Fruit fly (Drosophila melanogaster) whole organism, embryonic: ENCODE measurements around the gene CG32052.
A peak's percentile ranks its signal among the peaks of the same experiment; 100 is the strongest.

Experiments used
- Aef1 ChIP-seq: fragments of 200-800 bp; sonication (Bioruptor generic); IDR thresholded peaks from 3 replicates; pipeline ENCODE4 v1.3.6; 2022; ENCODE audit warnings: missing biosample characterization, missing genetic modification characterization
- Antp ChIP-seq: fragments of 200-800 bp; sonication (Bioruptor generic); optimal IDR thresholded peaks from 3 replicates; lab custom pipeline; 2016; ENCODE audit warnings: missing biosample characterization, missing genetic modification characterization
- CG10959 ChIP-seq: fragments of 200-800 bp; sonication (Bioruptor generic); IDR thresholded peaks from 2 replicates; pipeline ENCODE4 v1.3.6; 2022; ENCODE audit warnings: missing biosample characterization, missing genetic modification characterization
- CG12104 ChIP-seq: fragments of 200-800 bp; sonication (Bioruptor generic); optimal IDR thresholded peaks from 3 replicates; lab custom pipeline; 2016; ENCODE audit warnings: missing biosample characterization, missing genetic modification characterization
- CG12219 ChIP-seq: fragments of 200-800 bp; sonication (Bioruptor generic); optimal IDR thresholded peaks from 3 replicates; lab custom pipeline; 2018; ENCODE audit warnings: missing biosample characterization, mild to moderate bottlenecking, missing genetic modification characterization
- CG12299 ChIP-seq: fragments of 200-800 bp; sonication (Bioruptor generic); optimal IDR thresholded peaks from 2 replicates; lab custom pipeline; 2018; ENCODE audit warnings: missing biosample characterization, mild to moderate bottlenecking, missing genetic modification characterization
- CG15269 ChIP-seq: fragments of 200-800 bp; sonication (Bioruptor generic); optimal IDR thresholded peaks from 2 replicates; lab custom pipeline; 2018; ENCODE audit warnings: missing biosample characterization, mild to moderate bottlenecking, missing genetic modification characterization, moderate library complexity
- CG2712 ChIP-seq: fragments of 200-800 bp; optimal IDR thresholded peaks from 3 replicates; lab custom pipeline; 2019; ENCODE audit warnings: missing biosample characterization, mild to moderate bottlenecking, missing genetic modification characterization, moderate library complexity
- CG31441 ChIP-seq: fragments of 200-800 bp; sonication (Bioruptor generic); IDR thresholded peaks from 2 replicates; pipeline ENCODE4 v1.3.6; 2022; ENCODE audit warnings: missing biosample characterization, missing genetic modification characterization
- CG34224 ChIP-seq: fragments of 200-800 bp; sonication (Bioruptor generic); IDR thresholded peaks from 3 replicates; pipeline ENCODE4 v1.3.6; 2022; ENCODE audit warnings: missing biosample characterization, missing genetic modification characterization; ENCODE audit not compliant: partially characterized antibody
- CG3726 ChIP-seq: fragments of 200-800 bp; sonication (Bioruptor generic); IDR thresholded peaks from 3 replicates; pipeline ENCODE4, ENCODE4 v1.3.6; 2022; ENCODE audit warnings: missing biosample characterization, missing genetic modification characterization
- CG4617 ChIP-seq: fragments of 200-800 bp; sonication (Bioruptor generic); optimal IDR thresholded peaks from 3 replicates; lab custom pipeline; 2016; ENCODE audit warnings: missing biosample characterization, missing genetic modification characterization, borderline replicate concordance
- D ChIP-seq, 2 experiments: fragments of 200-800 bp in 1 of 2; fragments of >200 bp in 1 of 2; sonication (Bioruptor generic) in 1 of 2; optimal IDR thresholded peaks; 2 replicates in 1 of 2; 3 replicates in 1 of 2; lab custom pipeline; 2017; ENCODE audit warnings: mild to moderate bottlenecking in 1 of 2, missing biosample characterization in 1 of 2, missing genetic modification characterization in 1 of 2, missing genetic modification reagents in 1 of 2
- D19B ChIP-seq: fragments of 200-800 bp; sonication (Bioruptor generic); optimal IDR thresholded peaks from 2 replicates; lab custom pipeline; 2017; ENCODE audit warnings: missing biosample characterization, mild to moderate bottlenecking, missing genetic modification characterization
- Dref ChIP-seq: fragments of 200-800 bp; sonication (Bioruptor generic); IDR thresholded peaks from 2 replicates; pipeline ENCODE4 v1.3.6; 2022; ENCODE audit warnings: missing biosample characterization, missing genetic modification characterization
- Gsc ChIP-seq: fragments of 200-800 bp; sonication (Bioruptor generic); IDR thresholded peaks from 2 replicates; pipeline ENCODE4 v1.3.6; 2022; ENCODE audit warnings: missing biosample characterization, missing genetic modification characterization
- H15 ChIP-seq: fragments of 200-800 bp; sonication (Bioruptor generic); IDR thresholded peaks from 3 replicates; pipeline ENCODE4 v1.3.6; 2022; ENCODE audit warnings: missing biosample characterization, missing genetic modification characterization
- Hr3 ChIP-seq: fragments of 200-800 bp; sonication (Bioruptor generic); optimal IDR thresholded peaks from 3 replicates; lab custom pipeline; 2016; ENCODE audit warnings: missing biosample characterization, missing genetic modification characterization
- Lim3 ChIP-seq: fragments of 200-800 bp; sonication (Bioruptor generic); IDR thresholded peaks from 2 replicates; pipeline ENCODE4 v1.3.6; 2022; ENCODE audit warnings: missing biosample characterization, missing genetic modification characterization
- Max ChIP-seq: fragments of 200-800 bp; sonication (Bioruptor generic); optimal IDR thresholded peaks from 2 replicates; lab custom pipeline; 2016; ENCODE audit warnings: missing biosample characterization, mild to moderate bottlenecking, missing genetic modification characterization
- Mrtf ChIP-seq: fragments of 200-800 bp; sonication (Bioruptor generic); IDR thresholded peaks from 3 replicates; pipeline ENCODE4 v1.3.6; 2022; ENCODE audit warnings: missing biosample characterization, missing genetic modification characterization
- Neu2 ChIP-seq: fragments of 200-800 bp; sonication (Bioruptor generic); optimal IDR thresholded peaks from 3 replicates; lab custom pipeline; 2016; ENCODE audit warnings: missing biosample characterization, missing genetic modification characterization, borderline replicate concordance
- Six4 ChIP-seq: fragments of 200-800 bp; sonication (Bioruptor generic); optimal IDR thresholded peaks from 2 replicates; lab custom pipeline; 2016; ENCODE audit warnings: missing biosample characterization, missing genetic modification characterization
- Sry-δ ChIP-seq: fragments of 200-800 bp; sonication (Bioruptor generic); optimal IDR thresholded peaks from 2 replicates; lab custom pipeline; 2016; ENCODE audit warnings: missing biosample characterization, missing genetic modification characterization
- Ssrp ChIP-seq: fragments of 200-800 bp; sonication (Bioruptor generic); optimal IDR thresholded peaks from 2 replicates; lab custom pipeline; 2018; ENCODE audit warnings: missing biosample characterization, mild to moderate bottlenecking, missing genetic modification characterization, moderate library complexity
- Taf1 ChIP-seq: fragments of 200-800 bp; sonication (Bioruptor generic); IDR thresholded peaks from 2 replicates; pipeline ENCODE4 v1.3.6; 2022; ENCODE audit warnings: missing biosample characterization, missing genetic modification characterization
- Tbp ChIP-seq: fragments of >200 bp; optimal IDR thresholded peaks from 2 replicates; lab custom pipeline; 2018; ENCODE audit warnings: missing biosample characterization, missing genetic modification characterization
- Trl ChIP-seq, 3 experiments: fragments of >200 bp in 2 of 3; fragments of 200-800 bp in 1 of 3; sonication (Bioruptor generic) in 1 of 3; optimal IDR thresholded peaks; 2 replicates in 1 of 3; 3 replicates in 2 of 3; lab custom pipeline; 2016 to 2017; ENCODE audit warnings: missing biosample characterization in 1 of 3, missing genetic modification characterization in 1 of 3
- Xrp1 ChIP-seq: fragments of 200-800 bp; sonication (Bioruptor generic); IDR thresholded peaks from 2 replicates; pipeline ENCODE4 v1.3.6; 2022; ENCODE audit warnings: missing biosample characterization, missing genetic modification characterization
- ara ChIP-seq: fragments of 200-800 bp; sonication (Bioruptor generic); IDR thresholded peaks from 2 replicates; pipeline ENCODE4 v1.3.6; 2022; ENCODE audit warnings: missing biosample characterization, missing genetic modification characterization
- ash1 ChIP-seq: fragments of 200-800 bp; sonication (Bioruptor generic); optimal IDR thresholded peaks from 2 replicates; lab custom pipeline; 2018; ENCODE audit warnings: missing biosample characterization, mild to moderate bottlenecking, missing genetic modification characterization
- chinmo ChIP-seq: fragments of 200-800 bp; sonication (Bioruptor generic); IDR thresholded peaks from 4 replicates; pipeline ENCODE4 v1.3.6; 2022; ENCODE audit warnings: missing biosample characterization, missing genetic modification characterization; ENCODE audit not compliant: partially characterized antibody
- chn ChIP-seq: fragments of 200-800 bp; sonication (Bioruptor generic); optimal IDR thresholded peaks from 2 replicates; lab custom pipeline; 2016; ENCODE audit warnings: missing biosample characterization, missing genetic modification characterization
- ems ChIP-seq: fragments of 200-800 bp; sonication (Bioruptor generic); optimal IDR thresholded peaks from 3 replicates; lab custom pipeline; 2016; ENCODE audit warnings: missing biosample characterization, missing genetic modification characterization
- ftz-f1 ChIP-seq: fragments of 200-800 bp; sonication (Bioruptor generic); optimal IDR thresholded peaks from 2 replicates; lab custom pipeline; 2016; ENCODE audit warnings: missing biosample characterization, missing genetic modification characterization
- gcm ChIP-seq: fragments of 200-800 bp; sonication (Bioruptor generic); optimal IDR thresholded peaks from 2 replicates; lab custom pipeline; 2019; ENCODE audit warnings: missing biosample characterization, mild to moderate bottlenecking, missing genetic modification characterization, moderate library complexity
- nerfin-2 ChIP-seq: fragments of 200-800 bp; sonication (Bioruptor generic); IDR thresholded peaks from 2 replicates; pipeline ENCODE4 v1.3.6; 2022; ENCODE audit warnings: missing biosample characterization, missing genetic modification characterization; ENCODE audit not compliant: partially characterized antibody
- org-1 ChIP-seq: fragments of 200-800 bp; sonication (Bioruptor generic); optimal IDR thresholded peaks from 2 replicates; lab custom pipeline; 2017; ENCODE audit warnings: missing biosample characterization, missing genetic modification characterization
- phol ChIP-seq: fragments of 200-800 bp; sonication (Bioruptor generic); optimal IDR thresholded peaks from 3 replicates; lab custom pipeline; 2018; ENCODE audit warnings: missing biosample characterization, mild to moderate bottlenecking, missing genetic modification characterization, moderate library complexity
- rib ChIP-seq: fragments of 200-800 bp; sonication (Bioruptor generic); IDR thresholded peaks from 2 replicates; pipeline ENCODE4 v1.3.6; 2022; ENCODE audit warnings: missing biosample characterization, missing genetic modification characterization
- ro ChIP-seq: fragments of 200-800 bp; sonication (Bioruptor generic); IDR thresholded peaks from 2 replicates; pipeline ENCODE4 v1.3.6; 2022; ENCODE audit warnings: missing biosample characterization, missing genetic modification characterization
- tin ChIP-seq: fragments of 200-800 bp; sonication (Bioruptor generic); optimal IDR thresholded peaks from 3 replicates; lab custom pipeline; 2016; ENCODE audit warnings: missing biosample characterization, missing genetic modification characterization
- unc-4 ChIP-seq: fragments of 200-800 bp; sonication (Bioruptor generic); IDR thresholded peaks from 2 replicates; pipeline ENCODE4 v1.3.6; 2022; ENCODE audit warnings: missing biosample characterization, missing genetic modification characterization; ENCODE audit not compliant: partially characterized antibody
- vvl ChIP-seq: fragments of 200-800 bp; sonication (Bioruptor generic); IDR thresholded peaks from 2 replicates; pipeline ENCODE4 v1.3.6; 2022; ENCODE audit warnings: missing biosample characterization, missing genetic modification characterization
- zen2 ChIP-seq: fragments of 200-800 bp; sonication (Bioruptor generic); IDR thresholded peaks from 3 replicates; pipeline ENCODE4 v1.3.6; 2022; ENCODE audit warnings: missing biosample characterization, missing genetic modification characterization; ENCODE audit not compliant: partially characterized antibody
- zfh2 ChIP-seq: fragments of 200-800 bp; sonication (Bioruptor generic); optimal IDR thresholded peaks from 2 replicates; lab custom pipeline; 2016; ENCODE audit warnings: missing biosample characterization, missing genetic modification characterization

Gene CG32052

dm6 chr3L:9855784-9856426 lies 69.1 kb downstream of the CG32052 start (continued):
- TF ChIP-seq Gsc (GFP tag; lab: Robert Waterston, UW), result peak; percentile 96
- peak; percentile 98 for TF ChIP-seq chn (GFP tag; lab: Kevin White, UChicago)
- TF ChIP-seq rib (GFP tag; lab: Robert Waterston, UW), result peak; percentile 44
- no peak for TF ChIP-seq Tbp (GFP tag; lab: Kevin White, UChicago)
- peak; percentile 70 for TF ChIP-seq D19B (GFP tag; lab: Kevin White, UChicago)
- TF ChIP-seq Aef1 (GFP tag; lab: Robert Waterston, UW), result peak; percentile 85
- peak; percentile 98 for TF ChIP-seq Antp
- peak; percentile 99 for TF ChIP-seq ara (GFP tag; lab: Robert Waterston, UW)
- TF ChIP-seq Hr3 (GFP tag; lab: Kevin White, UChicago), result peak; percentile 96
- peak; percentile 74 for TF ChIP-seq Sry-δ (GFP tag; lab: Kevin White, UChicago)
- TF ChIP-seq ftz-f1 (GFP tag; lab: Kevin White, UChicago), result peak; percentile 38
- TF ChIP-seq CG34224, result no peak
- 0 out of 4 replicates have a peak, but pooled peaks have one; percentile 48 for TF ChIP-seq chinmo (GFP tag; lab: Robert Waterston, UW)
- TF ChIP-seq gcm, result peak; percentile 97
- peak; percentile 98 for TF ChIP-seq Max (GFP tag; lab: Kevin White, UChicago)
- peak; percentile 99 for TF ChIP-seq CG2712
- TF ChIP-seq CG4617 (GFP tag; lab: Kevin White, UChicago), result peak; percentile 79
- peak; percentile 87; the same call in 1 of the 2 replicates for TF ChIP-seq Lim3 (GFP tag; lab: Robert Waterston, UW)
- TF ChIP-seq CG10959 (GFP tag; lab: Robert Waterston, UW), result peak; percentile 98
- TF ChIP-seq org-1 (GFP tag; lab: Kevin White, UChicago), result peak; percentile 98
- TF ChIP-seq Mrtf (GFP tag; lab: Robert Waterston, UW), result peak; percentile 96
- peak; percentile 89 for TF ChIP-seq zfh2 (GFP tag; lab: Kevin White, UChicago)
- peak; percentile 98 for TF ChIP-seq tin (GFP tag; lab: Kevin White, UChicago)
- TF ChIP-seq vvl, result peak; percentile 99
- TF ChIP-seq nerfin-2 (GFP tag; lab: Robert Waterston, UW), result no peak
- peak; percentile 94 for TF ChIP-seq CG12299
- TF ChIP-seq CG12219 (GFP tag; lab: Kevin White, UChicago), result peak; percentile 95
- TF ChIP-seq CG3726 (GFP tag; lab: Robert Waterston, UW), result peak; percentile 97
- peak; percentile 73 for TF ChIP-seq ash1 (GFP tag; lab: Kevin White, UChicago)
- peak; percentile 92 for TF ChIP-seq CG15269 (tag; lab: Kevin White, UChicago)
- peak; percentile 69 for TF ChIP-seq CG31441 (GFP tag; lab: Robert Waterston, UW)
- TF ChIP-seq H15 (GFP tag; lab: Robert Waterston, UW), result peak; percentile 97
- no peak for TF ChIP-seq zen2 (GFP tag; lab: Robert Waterston, UW)
- peak; percentile 97 for TF ChIP-seq Six4 (GFP tag; lab: Kevin White, UChicago)
- TF ChIP-seq phol (tag; lab: Kevin White, UChicago), result peak; percentile 99
- peak; percentile 73 for TF ChIP-seq Taf1 (GFP tag; lab: Robert Waterston, UW)
- peak; percentile 95 for TF ChIP-seq CG12104 (GFP tag; lab: Kevin White, UChicago)
- TF ChIP-seq Xrp1, result peak; percentile 99
- peak; percentile 96 for TF ChIP-seq Ssrp (tag; lab: Kevin White, UChicago)
- TF ChIP-seq Neu2 (GFP tag; lab: Kevin White, UChicago), result peak; percentile 97
- TF ChIP-seq ro, result peak; percentile 88
- TF ChIP-seq Trl (optimal IDR thresholded peaks at IDR 0.05; lab: Kevin White, UChicago), result no peak
- peak; percentile 98 for TF ChIP-seq Trl (GFP tag; optimal IDR thresholded peaks at IDR 0.05; lab: Kevin White, UChicago)
- no peak for TF ChIP-seq D (optimal IDR thresholded peaks at IDR 0.05; lab: Kevin White, UChicago)
- peak; percentile 99 for TF ChIP-seq D (GFP tag; optimal IDR thresholded peaks at IDR 0.05; lab: Kevin White, UChicago)
- peak; percentile 98 for TF ChIP-seq ems (GFP tag; lab: Kevin White, UChicago)
- TF ChIP-seq unc-4 (GFP tag; lab: Robert Waterston, UW), result no peak
- TF ChIP-seq Dref (GFP tag; lab: Robert Waterston, UW), result no peak
